Worm (Caenorhabditis elegans) whole organism, late embryonic: ENCODE data around the gene T10F2.2.

Experiments
- C08G9.2 ChIP-seq: sonication (generic microtip); optimal IDR thresholded peaks from 2 replicates; lab custom pipeline; 2016; ENCODE audit warnings: mild to moderate bottlenecking, missing genetic modification characterization, moderate library complexity, missing compliant biosample characterization
- F13H6.1 ChIP-seq: sonication (generic microtip); optimal IDR thresholded peaks from 2 replicates; lab custom pipeline; 2016; ENCODE audit warnings: missing genetic modification characterization, missing compliant biosample characterization
- ama-1 ChIP-seq: fragments of 150-350 bp; optimal IDR thresholded peaks from 2 replicates; lab custom pipeline; 2014
- ceh-31 ChIP-seq: sonication (generic microtip); optimal IDR thresholded peaks from 2 replicates; lab custom pipeline; 2016; ENCODE audit warnings: missing genetic modification characterization, missing compliant biosample characterization
- dmd-4 ChIP-seq: sonication (generic microtip); optimal IDR thresholded peaks from 2 replicates; lab custom pipeline; 2016; ENCODE audit warnings: borderline replicate concordance, missing genetic modification characterization, missing compliant biosample characterization
- ets-4 ChIP-seq: sonication (generic microtip); optimal IDR thresholded peaks from 2 replicates; lab custom pipeline; 2016; ENCODE audit warnings: missing genetic modification characterization, missing compliant biosample characterization
- fkh-10 ChIP-seq: fragments of 150-350 bp; optimal IDR thresholded peaks from 2 replicates; lab custom pipeline; 2014; ENCODE audit warnings: missing biosample characterization, missing genetic modification reagents, missing genetic modification characterization
- gmeb-2 ChIP-seq: sonication (generic microtip); optimal IDR thresholded peaks from 2 replicates; lab custom pipeline; 2016; ENCODE audit warnings: missing genetic modification characterization, inconsistent platforms, missing compliant biosample characterization
- hlh-30 ChIP-seq: sonication (generic microtip); optimal IDR thresholded peaks from 2 replicates; lab custom pipeline; 2017; ENCODE audit warnings: antibody characterized with exemption, missing genetic modification characterization, missing compliant biosample characterization; ENCODE audit not compliant: insufficient read depth
- lin-11 ChIP-seq: fragments of 200-800 bp; sonication (Bioruptor generic); optimal IDR thresholded peaks from 2 replicates; lab custom pipeline; 2018; ENCODE audit warnings: mild to moderate bottlenecking, missing genetic modification characterization, missing compliant biosample characterization
- pha-4 ChIP-seq: fragments of 150-350 bp; optimal IDR thresholded peaks from 2 replicates; lab custom pipeline; 2018; ENCODE audit warnings: missing biosample characterization, missing genetic modification reagents, missing genetic modification characterization
- ref-2 ChIP-seq: sonication (generic microtip); optimal IDR thresholded peaks from 2 replicates; lab custom pipeline; 2016; ENCODE audit warnings: missing genetic modification characterization, missing compliant biosample characterization
- unc-55 ChIP-seq: sonication (generic microtip); optimal IDR thresholded peaks from 2 replicates; lab custom pipeline; 2017; ENCODE audit warnings: missing biosample characterization, missing genetic modification reagents, missing genetic modification characterization

ce11 chrIII:5145874-5146273 is 19.2 kb downstream of the T10F2.2 start:
- TF ChIP-seq ceh-31 (tag; lab: Kevin White, UChicago) (no peak), ref-2 (tag; lab: Kevin White, UChicago) (no peak), lin-11 (tag; lab: Kevin White, UChicago) (no peak), F13H6.1 (tag; lab: Kevin White, UChicago) (no peak), dmd-4 (tag; lab: Kevin White, UChicago) (no peak), ets-4 (tag; lab: Kevin White, UChicago) (no peak), ama-1 (no peak), fkh-10 (no peak), pha-4 (no peak), hlh-30 (tag; lab: Kevin White, UChicago) (no peak), unc-55 (GFP tag; lab: Kevin White, UChicago) (no peak), C08G9.2 (tag; lab: Kevin White, UChicago) (no peak), gmeb-2 (no peak)
